Fruit fly (Drosophila melanogaster): Measurements from ENCODE around the gene Pdp.

The Pdp gene

dm6 chrX:7690683-7691082 lies 43.8 kb downstream of the Pdp start (continued):
- TF ChIP-seq hkb (optimal IDR thresholded peaks at IDR 0.05) (no peak), hkb (GFP tag; IDR thresholded peaks at IDR 0.05) (peak; percentile 54; the same call in 1 of the 2 replicates), p53 (GFP tag; optimal IDR thresholded peaks at IDR 0.05) (no peak), insv (GFP tag; optimal IDR thresholded peaks at IDR 0.05) (peak in 1 of 2 experiments; percentile 24), CG15269 (tag; optimal IDR thresholded peaks at IDR 0.05) (peak; percentile 27), ara (GFP tag; IDR thresholded peaks at IDR 0.05) (no peak), CG4360 (GFP tag; IDR thresholded peaks at IDR 0.05) (peak; percentile 59), nerfin-1 (tag; optimal IDR thresholded peaks at IDR 0.05) (peak; percentile 54), CG11695 (GFP tag; IDR thresholded peaks at IDR 0.05) (0 out of 3 replicates have a peak, but pooled peaks have one; percentile 32), CG30431 (GFP tag; optimal IDR thresholded peaks at IDR 0.05) (no peak), CG3281 (GFP tag; optimal IDR thresholded peaks at IDR 0.05) (peak; percentile 69), MBD-R2 (GFP tag; IDR thresholded peaks at IDR 0.05) (no peak; the same call in 1 of the 2 replicates), CG18262 (tag; optimal IDR thresholded peaks at IDR 0.05) (peak; percentile 17), Xrp1 (GFP tag; IDR thresholded peaks at IDR 0.05) (no peak), CG32767 (GFP tag; IDR thresholded peaks at IDR 0.05) (0 out of 2 replicates have a peak, but pooled peaks have one; percentile 18), ftz-f1 (GFP tag; optimal IDR thresholded peaks at IDR 0.05) (no peak), ash1 (GFP tag; optimal IDR thresholded peaks at IDR 0.05) (peak; percentile 26), bigmax (GFP tag; optimal IDR thresholded peaks at IDR 0.05) (no peak), HHEX (GFP tag; optimal IDR thresholded peaks at IDR 0.05) (peak; percentile 76), stwl (tag; optimal IDR thresholded peaks at IDR 0.05) (peak; percentile 19), HLHmδ (GFP tag; optimal IDR thresholded peaks at IDR 0.05) (no peak), tgo (GFP tag; IDR thresholded peaks at IDR 0.05) (peak; percentile 16; the same call in 1 of the 3 replicates), slou (GFP tag; optimal IDR thresholded peaks at IDR 0.05) (no peak), disco-r (GFP tag; optimal IDR thresholded peaks at IDR 0.05) (no peak), HLH3B (GFP tag; IDR thresholded peaks at IDR 0.05) (peak; percentile 17; the same call in 1 of the 2 replicates), pzg (GFP tag; optimal IDR thresholded peaks at IDR 0.05) (no peak), CG2129 (GFP tag; IDR thresholded peaks at IDR 0.05; ENCODE audit: partially characterized antibody) (no peak), CG10431 (GFP tag; optimal IDR thresholded peaks at IDR 0.05) (peak; percentile 84), Rx (GFP tag; IDR thresholded peaks at IDR 0.05) (no peak), CG13624 (GFP tag; optimal IDR thresholded peaks at IDR 0.05) (peak; percentile 21), crc (GFP tag; optimal IDR thresholded peaks at IDR 0.05) (no peak), bab2 (GFP tag; optimal IDR thresholded peaks at IDR 0.05) (peak; percentile 47), ssp (GFP tag; IDR thresholded peaks at IDR 0.05) (no peak), dan (GFP tag; IDR thresholded peaks at IDR 0.05) (no peak), CG8290 (GFP tag; optimal IDR thresholded peaks at IDR 0.05) (no peak), CG8290 (tag; optimal IDR thresholded peaks at IDR 0.05) (peak in 1 of 2 experiments; percentile 45), CG8924 (tag; optimal IDR thresholded peaks at IDR 0.05) (peak; percentile 31), corto (GFP tag; optimal IDR thresholded peaks at IDR 0.05) (no peak), CG3838 (GFP tag; optimal IDR thresholded peaks at IDR 0.05) (peak; percentile 14), CG33213 (GFP tag; optimal IDR thresholded peaks at IDR 0.05) (peak; percentile 18), CG7928 (GFP tag; optimal IDR thresholded peaks at IDR 0.05) (peak; percentile 70), Meics (GFP tag; optimal IDR thresholded peaks at IDR 0.05) (peak; percentile 65), Jarid2 (GFP tag; optimal IDR thresholded peaks at IDR 0.05) (peak; percentile 44), CG7372 (GFP tag; IDR thresholded peaks at IDR 0.05) (no peak), gt (GFP tag; IDR thresholded peaks at IDR 0.05) (no peak), CG2875 (GFP tag; optimal IDR thresholded peaks at IDR 0.05) (peak; percentile 55), oc (tag; optimal IDR thresholded peaks at IDR 0.05) (no peak), CG14050 (GFP tag; IDR thresholded peaks at IDR 0.05) (peak; percentile 37; the same call in 1 of the 3 replicates), CG15696 (tag; optimal IDR thresholded peaks at IDR 0.05) (no peak), CG16863 (GFP tag; optimal IDR thresholded peaks at IDR 0.05) (peak; percentile 34), Neu2 (GFP tag; optimal IDR thresholded peaks at IDR 0.05; ENCODE audit: borderline replicate concordance) (no peak), Atf-2 (GFP tag; optimal IDR thresholded peaks at IDR 0.05) (peak; percentile 20)
